Worm (Caenorhabditis elegans): ENCODE results near the gene srbc-9.
A peak's percentile ranks its signal among the peaks of the same experiment; 100 is the strongest.

The srbc-9 gene

DNA sequence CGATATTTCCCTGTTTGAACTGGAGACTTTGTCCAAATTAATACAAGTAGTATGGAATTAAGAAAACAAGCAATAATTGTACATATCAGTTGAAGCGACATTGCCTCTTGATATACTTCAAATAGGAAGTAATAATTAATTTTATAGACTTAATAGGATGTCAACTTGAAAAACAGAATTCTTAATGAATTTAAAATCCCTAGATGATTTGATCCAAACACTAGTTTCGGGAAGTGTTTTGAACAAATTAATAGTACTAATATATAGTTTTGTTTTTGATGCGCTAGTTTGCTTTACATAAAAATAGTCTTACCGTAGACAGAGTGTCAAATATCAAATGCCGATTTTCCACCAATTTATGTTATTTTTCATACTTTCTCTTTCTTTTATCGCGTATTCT, 11.8 kb downstream of the srbc-9 start, which contains the start of gene str-190:
TSS of gene str-190 (minus strand) at position 101 of the 400 bp plus-strand sequence.
- TF ChIP-seq hmbx-1 (tag; optimal IDR thresholded peaks at IDR 0.05) (no peak), scrt-1 (GFP tag; IDR thresholded peaks at IDR 0.05) (no peak), tra-4 (tag; optimal IDR thresholded peaks at IDR 0.05) (no peak), F13C5.2 (tag; optimal IDR thresholded peaks at IDR 0.05) (no peak), ceh-36 (tag; optimal IDR thresholded peaks at IDR 0.05) (no peak)

DNA sequence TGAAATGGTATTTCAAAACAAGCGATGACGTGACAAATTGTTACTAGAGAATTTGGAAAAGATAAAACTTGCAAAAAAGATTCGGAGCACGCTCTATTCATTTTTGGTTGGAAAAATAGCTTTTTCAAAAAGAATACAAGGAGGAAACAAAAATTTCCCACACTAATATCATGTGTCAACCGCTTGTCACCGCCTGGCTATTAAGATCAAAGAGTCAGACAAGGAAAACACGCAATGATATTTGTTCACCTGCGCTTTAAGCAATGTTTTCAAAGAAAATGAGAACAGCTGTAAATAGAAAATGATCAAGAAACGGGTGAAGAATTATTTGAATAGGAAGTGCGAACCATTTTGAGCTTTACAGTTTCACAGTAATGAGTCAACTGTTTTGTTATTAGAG, 13.5 kb downstream of the srbc-9 start, which contains the start of gene srh-125:
TSS of gene srh-125 (minus strand) at position 101 of the 400 bp plus-strand sequence.
- TF ChIP-seq tbx-11 (GFP tag; IDR thresholded peaks at IDR 0.05), result no peak
- TF ChIP-seq ama-1 (optimal IDR thresholded peaks at IDR 0.05), result no peak
- TF ChIP-seq F13C5.2 (tag; optimal IDR thresholded peaks at IDR 0.05), result no peak
- no peak for TF ChIP-seq sea-1 (GFP tag; conservative IDR thresholded peaks at IDR 0.05)
- no peak for TF ChIP-seq flt-1 (GFP tag; IDR thresholded peaks at IDR 0.05)

DNA sequence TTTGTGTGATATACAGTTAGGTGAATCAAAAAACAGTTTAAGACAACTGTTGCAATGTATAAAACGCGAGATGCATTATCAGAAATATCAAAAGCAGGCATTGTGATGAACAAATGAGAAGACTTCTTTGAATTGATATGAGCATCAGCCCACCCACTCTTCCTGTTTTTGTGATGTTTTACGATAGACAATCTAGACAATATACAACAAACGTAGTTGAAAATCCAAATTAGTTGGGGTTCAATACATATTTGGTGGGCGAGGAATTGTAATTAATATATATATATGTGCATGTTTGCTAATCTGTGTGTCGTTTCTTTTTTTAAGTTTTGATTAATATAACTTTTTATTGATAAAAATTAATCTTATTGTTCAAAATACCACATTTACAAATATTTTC, 17.4 kb downstream of the srbc-9 start, which contains the start of gene str-28:
TSS of gene str-28 (minus strand) at position 101 of the 400 bp plus-strand sequence.
- TF ChIP-seq ceh-36 (tag; optimal IDR thresholded peaks at IDR 0.05) (no peak), flt-1 (GFP tag; IDR thresholded peaks at IDR 0.05) (no peak), tra-4 (tag; optimal IDR thresholded peaks at IDR 0.05) (no peak), sea-1 (GFP tag; conservative IDR thresholded peaks at IDR 0.05) (no peak), B0310.2 (tag; optimal IDR thresholded peaks at IDR 0.05) (no peak), ceh-13 (GFP tag; optimal IDR thresholded peaks at IDR 0.05) (no peak), hnd-1 (tag; optimal IDR thresholded peaks at IDR 0.05) (no peak), aly-1 (tag; optimal IDR thresholded peaks at IDR 0.05) (no peak), hmg-4 (GFP tag; optimal IDR thresholded peaks at IDR 0.05) (no peak)

DNA sequence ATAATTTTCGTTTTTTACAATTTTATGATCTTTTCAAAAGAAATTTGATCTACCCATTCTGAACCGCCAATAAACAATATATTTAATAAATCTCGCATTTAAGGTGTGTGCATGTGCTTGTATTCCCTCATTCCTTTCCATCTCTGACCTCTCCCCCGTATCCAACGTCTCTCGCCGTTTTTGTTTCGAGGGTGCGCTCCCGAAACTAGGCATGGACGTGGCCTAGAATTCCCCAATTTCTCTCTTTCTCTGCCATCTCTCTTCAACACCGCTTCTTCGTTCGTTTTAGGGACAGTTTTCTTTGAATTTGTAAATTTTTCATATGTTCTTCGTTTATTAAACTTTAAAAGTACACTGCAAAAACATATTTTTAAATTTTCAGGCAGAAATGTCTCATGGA, 24.7 kb downstream of the srbc-9 start, which contains the start of gene F25E5.1:
TSS of gene F25E5.1 (plus strand) at position 376 of the 400 bp plus-strand sequence.
- TF ChIP-seq scrt-1 (GFP tag; IDR thresholded peaks at IDR 0.05) (no peak), tra-4 (tag; optimal IDR thresholded peaks at IDR 0.05) (no peak), hmbx-1 (tag; optimal IDR thresholded peaks at IDR 0.05) (no peak), sea-1 (GFP tag; conservative IDR thresholded peaks at IDR 0.05) (no peak), tbx-37 (GFP tag; conservative IDR thresholded peaks at IDR 0.05) (peak; percentile 62; the same call in 1 of the 2 replicates), pes-1 (GFP tag; IDR thresholded peaks at IDR 0.05) (no peak), ama-1 (optimal IDR thresholded peaks at IDR 0.05) (no peak), aly-1 (tag; optimal IDR thresholded peaks at IDR 0.05) (peak; percentile 3), flt-1 (GFP tag; IDR thresholded peaks at IDR 0.05) (no peak), hmg-4 (GFP tag; optimal IDR thresholded peaks at IDR 0.05) (no peak), ceh-13 (GFP tag; optimal IDR thresholded peaks at IDR 0.05) (no peak), ceh-36 (tag; optimal IDR thresholded peaks at IDR 0.05) (no peak), ets-7 (tag; optimal IDR thresholded peaks at IDR 0.05) (no peak), tbx-11 (GFP tag; IDR thresholded peaks at IDR 0.05) (no peak), B0310.2 (tag; optimal IDR thresholded peaks at IDR 0.05) (no peak), hnd-1 (tag; optimal IDR thresholded peaks at IDR 0.05) (no peak), F13C5.2 (tag; optimal IDR thresholded peaks at IDR 0.05) (peak; percentile 47)

DNA sequence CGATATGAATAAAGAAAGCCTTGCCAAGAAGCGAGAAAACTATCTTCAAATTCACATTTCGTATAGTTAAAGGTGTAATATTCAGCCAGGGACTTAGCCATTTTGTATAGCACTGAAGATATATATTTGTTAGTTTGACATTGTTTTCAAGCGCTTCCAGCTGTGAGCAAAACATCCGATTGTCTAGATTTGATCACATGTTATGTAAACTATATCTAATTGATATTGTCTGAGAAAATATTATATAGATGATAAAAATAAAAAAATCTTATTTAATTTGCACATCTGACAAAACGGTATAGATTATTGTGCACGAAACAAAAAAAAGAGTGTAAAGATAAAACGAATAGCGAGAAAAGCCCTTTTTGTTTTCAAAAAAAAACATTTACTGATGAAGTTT, 25.5 kb downstream of the srbc-9 start, which contains the start of gene srh-89:
TSS of gene srh-89 (minus strand) at position 101 of the 400 bp plus-strand sequence.
- TF ChIP-seq pes-1 (GFP tag; IDR thresholded peaks at IDR 0.05), result no peak
- no peak for TF ChIP-seq tra-4 (tag; optimal IDR thresholded peaks at IDR 0.05)
- no peak for TF ChIP-seq tbx-11 (GFP tag; IDR thresholded peaks at IDR 0.05)
- TF ChIP-seq hmg-4 (GFP tag; optimal IDR thresholded peaks at IDR 0.05), result no peak
- no peak for TF ChIP-seq B0310.2 (tag; optimal IDR thresholded peaks at IDR 0.05)
- no peak for TF ChIP-seq ceh-13 (GFP tag; optimal IDR thresholded peaks at IDR 0.05)
- no peak for TF ChIP-seq tbx-37 (GFP tag; conservative IDR thresholded peaks at IDR 0.05)
- no peak for TF ChIP-seq flt-1 (GFP tag; IDR thresholded peaks at IDR 0.05)

DNA sequence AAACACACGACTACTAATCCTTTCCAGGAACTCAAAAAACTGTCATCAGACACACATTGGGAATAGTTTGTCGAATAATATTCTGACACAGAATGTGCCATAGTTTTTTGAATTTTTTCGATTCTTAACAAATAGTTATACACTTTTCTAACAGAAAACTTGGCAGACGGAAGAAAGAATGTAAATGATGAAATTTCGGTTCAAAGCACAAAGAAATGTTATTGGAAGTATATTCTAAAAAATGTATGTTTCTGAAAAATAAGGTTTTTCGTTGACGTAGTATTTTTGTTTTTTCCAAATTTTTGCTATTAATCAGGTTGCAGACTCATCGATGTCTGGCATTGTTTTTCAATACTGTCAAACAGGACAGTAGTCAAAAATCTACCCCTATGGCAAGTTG, 29.3 kb downstream of the srbc-9 start, which contains the start of gene srh-92:
TSS of gene srh-92 (minus strand) at position 101 of the 400 bp plus-strand sequence.
- TF ChIP-seq tbx-11 (GFP tag; IDR thresholded peaks at IDR 0.05) (no peak), tra-4 (tag; optimal IDR thresholded peaks at IDR 0.05) (no peak), hmg-4 (GFP tag; optimal IDR thresholded peaks at IDR 0.05) (no peak), ceh-36 (tag; optimal IDR thresholded peaks at IDR 0.05) (no peak), sea-1 (GFP tag; conservative IDR thresholded peaks at IDR 0.05) (no peak), ama-1 (optimal IDR thresholded peaks at IDR 0.05) (no peak), tbx-37 (GFP tag; conservative IDR thresholded peaks at IDR 0.05) (no peak), hnd-1 (tag; optimal IDR thresholded peaks at IDR 0.05) (no peak), scrt-1 (GFP tag; IDR thresholded peaks at IDR 0.05) (no peak), pes-1 (GFP tag; IDR thresholded peaks at IDR 0.05) (no peak), B0310.2 (tag; optimal IDR thresholded peaks at IDR 0.05) (no peak), hmbx-1 (tag; optimal IDR thresholded peaks at IDR 0.05) (no peak), F13C5.2 (tag; optimal IDR thresholded peaks at IDR 0.05) (no peak), ceh-13 (GFP tag; optimal IDR thresholded peaks at IDR 0.05) (no peak), flt-1 (GFP tag; IDR thresholded peaks at IDR 0.05) (no peak), ets-7 (tag; optimal IDR thresholded peaks at IDR 0.05) (no peak), aly-1 (tag; optimal IDR thresholded peaks at IDR 0.05) (no peak)

DNA sequence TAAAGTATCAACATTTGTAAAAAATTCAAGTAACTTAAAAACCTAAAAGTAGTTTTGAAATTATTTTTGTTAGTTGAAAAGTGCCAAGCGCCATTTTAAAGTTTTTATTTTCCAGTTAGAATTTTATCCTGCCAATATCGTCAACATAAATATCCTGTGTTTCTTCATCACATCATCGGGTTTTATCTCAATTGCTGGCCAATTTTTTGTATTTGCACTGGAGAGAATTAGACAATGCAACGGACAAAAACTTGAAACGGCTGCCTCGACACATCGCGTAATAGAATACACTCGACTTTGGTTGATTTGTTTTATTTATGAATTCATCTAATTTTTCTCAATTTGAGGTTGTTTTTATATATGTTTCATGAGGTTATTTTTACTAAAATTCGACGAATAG, 35.2 kb downstream of the srbc-9 start, which contains the start of gene F25E5.2:
TSS of gene F25E5.2 (plus strand) at position 301 of the 400 bp plus-strand sequence.
- no peak for TF ChIP-seq ceh-36 (tag; optimal IDR thresholded peaks at IDR 0.05)
- no peak for TF ChIP-seq tbx-11 (GFP tag; IDR thresholded peaks at IDR 0.05)
- TF ChIP-seq F13C5.2 (tag; optimal IDR thresholded peaks at IDR 0.05), result no peak
- TF ChIP-seq sea-1 (GFP tag; conservative IDR thresholded peaks at IDR 0.05), result no peak
- TF ChIP-seq ceh-13 (GFP tag; optimal IDR thresholded peaks at IDR 0.05), result no peak
- no peak for TF ChIP-seq ama-1 (optimal IDR thresholded peaks at IDR 0.05)
- no peak for TF ChIP-seq hmbx-1 (tag; optimal IDR thresholded peaks at IDR 0.05)
- TF ChIP-seq B0310.2 (tag; optimal IDR thresholded peaks at IDR 0.05), result no peak
- no peak for TF ChIP-seq tra-4 (tag; optimal IDR thresholded peaks at IDR 0.05)
- TF ChIP-seq aly-1 (tag; optimal IDR thresholded peaks at IDR 0.05), result no peak
- TF ChIP-seq hmg-4 (GFP tag; optimal IDR thresholded peaks at IDR 0.05), result no peak
- no peak for TF ChIP-seq scrt-1 (GFP tag; IDR thresholded peaks at IDR 0.05)
- TF ChIP-seq ets-7 (tag; optimal IDR thresholded peaks at IDR 0.05), result no peak
